Worm (Caenorhabditis elegans): ENCODE measurements around the gene K10H10.13.

- TF ChIP-seq nhr-23 (tag; optimal IDR thresholded peaks at IDR 0.05) (peak; percentile 53), aly-2 (tag; optimal IDR thresholded peaks at IDR 0.05) (no peak), unc-39 (tag; optimal IDR thresholded peaks at IDR 0.05) (no peak), snpc-4 (tag; optimal IDR thresholded peaks at IDR 0.05) (peak; percentile 81), fos-1 (tag; optimal IDR thresholded peaks at IDR 0.05) (peak; percentile 74), zag-1 (tag; optimal IDR thresholded peaks at IDR 0.05) (no peak), elt-3 (tag; optimal IDR thresholded peaks at IDR 0.05) (no peak), ztf-4 (tag; optimal IDR thresholded peaks at IDR 0.05) (peak; percentile 65), nhr-11 (tag; optimal IDR thresholded peaks at IDR 0.05) (no peak), nhr-25 (tag; optimal IDR thresholded peaks at IDR 0.05) (peak; percentile 64), nhr-12 (tag; optimal IDR thresholded peaks at IDR 0.05) (no peak), F13H6.1 (tag; optimal IDR thresholded peaks at IDR 0.05) (peak; percentile 70), elt-1 (tag; optimal IDR thresholded peaks at IDR 0.05) (no peak), ceh-82 (tag; optimal IDR thresholded peaks at IDR 0.05) (no peak)
Observed at ce11 chrII:14496809-14497208, 14.3 kb downstream of the K10H10.13 start.

All from whole organism, L2 larva.